Fruit fly (Drosophila melanogaster): ENCODE results near the gene Arts.

Gene Arts

DNA sequence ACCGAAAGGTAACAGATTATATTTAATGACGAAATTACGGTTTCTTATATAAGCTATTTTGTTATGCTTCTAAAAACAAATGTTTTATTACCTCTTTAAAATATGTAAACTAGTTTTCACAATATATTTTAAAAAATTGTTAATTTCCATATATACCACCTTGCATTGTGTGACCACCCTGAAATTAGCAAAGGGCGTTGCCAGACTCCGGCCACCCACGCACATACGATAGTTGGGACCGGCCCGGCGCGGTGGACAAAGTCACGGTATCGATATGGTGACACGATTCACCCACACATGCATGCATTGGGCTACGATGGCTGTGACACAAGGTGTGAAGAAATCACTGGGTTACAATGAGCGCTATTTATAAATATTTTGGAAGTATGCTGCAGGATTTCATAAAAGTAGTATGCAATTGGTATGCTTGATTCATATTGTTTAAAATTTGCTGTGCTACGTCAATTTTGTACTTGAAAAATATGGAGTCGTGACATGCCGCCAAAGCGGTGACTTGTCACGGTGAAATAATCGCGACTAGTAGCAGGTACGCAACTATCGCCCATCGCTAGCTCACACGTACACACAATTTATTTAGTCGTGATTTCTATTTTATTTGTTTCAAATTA lies 14.5 kb upstream of the Arts start (continued):
- TF ChIP-seq CG8944 (GFP tag; optimal IDR thresholded peaks at IDR 0.05) (peak; percentile 24), Lhr (GFP tag; optimal IDR thresholded peaks at IDR 0.05) (peak; percentile 58), CG4617 (GFP tag; optimal IDR thresholded peaks at IDR 0.05; ENCODE audit: borderline replicate concordance) (peak; percentile 88), CG18599 (GFP tag; optimal IDR thresholded peaks at IDR 0.05) (peak; percentile 64), aop (GFP tag; IDR thresholded peaks at IDR 0.05) (no peak), Neu2 (GFP tag; optimal IDR thresholded peaks at IDR 0.05; ENCODE audit: borderline replicate concordance) (peak; percentile 42), ham (GFP tag; IDR thresholded peaks at IDR 0.05) (no peak), CG33213 (GFP tag; optimal IDR thresholded peaks at IDR 0.05) (peak; percentile 60), CG3726 (GFP tag; IDR thresholded peaks at IDR 0.05) (peak; percentile 11; the same call in 1 of the 3 replicates), pan (optimal IDR thresholded peaks at IDR 0.05) (no peak), pan (GFP tag; optimal IDR thresholded peaks at IDR 0.05 in 1 of 2, IDR thresholded peaks at IDR 0.05 in 1 of 2) (peak in 1 of 2 experiments; percentile 76), Stat92E (GFP tag; optimal IDR thresholded peaks at IDR 0.05) (no peak), CG10654 (GFP tag; optimal IDR thresholded peaks at IDR 0.05) (peak; percentile 36), CG1647 (GFP tag; optimal IDR thresholded peaks at IDR 0.05) (peak; percentile 40), CG10462 (GFP tag; optimal IDR thresholded peaks at IDR 0.05) (no peak), pum (GFP tag; optimal IDR thresholded peaks at IDR 0.05) (peak; percentile 57), CG13287 (GFP tag; IDR thresholded peaks at IDR 0.05; ENCODE audit: partially characterized antibody) (peak; percentile 94), grn (GFP tag; optimal IDR thresholded peaks at IDR 0.05) (no peak), CG5953 (GFP tag; IDR thresholded peaks at IDR 0.05) (0 out of 2 replicates have a peak, but pooled peaks have one; percentile 40), sim (GFP tag; IDR thresholded peaks at IDR 0.05) (no peak), dan (GFP tag; IDR thresholded peaks at IDR 0.05) (no peak), vfl (GFP tag; optimal IDR thresholded peaks at IDR 0.05) (peak; percentile 19), CG14667 (GFP tag; IDR thresholded peaks at IDR 0.05) (peak; percentile 36; the same call in 1 of the 2 replicates), unc-4 (GFP tag; IDR thresholded peaks at IDR 0.05; ENCODE audit: partially characterized antibody) (peak; percentile 95), yki (optimal IDR thresholded peaks at IDR 0.05) (peak; percentile 94), odd (GFP tag; optimal IDR thresholded peaks at IDR 0.05) (no peak), inv (GFP tag; IDR thresholded peaks at IDR 0.05; ENCODE audit: partially characterized antibody) (peak; percentile 93), CG17912 (GFP tag; optimal IDR thresholded peaks at IDR 0.05) (peak; percentile 50), z (GFP tag; IDR thresholded peaks at IDR 0.05) (no peak), CG16813 (GFP tag; IDR thresholded peaks at IDR 0.05; ENCODE audit: partially characterized antibody) (peak; percentile 96), CG9876 (GFP tag; optimal IDR thresholded peaks at IDR 0.05) (peak; percentile 32), bab2 (GFP tag; optimal IDR thresholded peaks at IDR 0.05) (peak; percentile 52), p53 (GFP tag; optimal IDR thresholded peaks at IDR 0.05) (peak; percentile 34), Ets97D (GFP tag; optimal IDR thresholded peaks at IDR 0.05) (peak; percentile 76), D19A (tag; optimal IDR thresholded peaks at IDR 0.05) (no peak), Jarid2 (GFP tag; optimal IDR thresholded peaks at IDR 0.05) (no peak), Doc3 (GFP tag; IDR thresholded peaks at IDR 0.05; ENCODE audit: partially characterized antibody) (peak; percentile 96), chinmo (GFP tag; IDR thresholded peaks at IDR 0.05; ENCODE audit: partially characterized antibody) (peak; percentile 82; the same call in 2 of the 4 replicates), CG16863 (GFP tag; optimal IDR thresholded peaks at IDR 0.05) (peak; percentile 60), CG15269 (tag; optimal IDR thresholded peaks at IDR 0.05) (no peak), E2f2 (GFP tag; IDR thresholded peaks at IDR 0.05) (peak; percentile 47), Myb (GFP tag; optimal IDR thresholded peaks at IDR 0.05) (peak; percentile 66), Adf1 (GFP tag; IDR thresholded peaks at IDR 0.05) (no peak), vnd (GFP tag; IDR thresholded peaks at IDR 0.05; ENCODE audit: partially characterized antibody) (peak; percentile 93), jigr1 (GFP tag; IDR thresholded peaks at IDR 0.05) (no peak), CG17802 (tag; optimal IDR thresholded peaks at IDR 0.05) (peak; percentile 64), croc (GFP tag; conservative IDR thresholded peaks at IDR 0.05) (no peak), CG6175 (GFP tag; IDR thresholded peaks at IDR 0.05) (no peak), HLHmδ (GFP tag; optimal IDR thresholded peaks at IDR 0.05) (peak; percentile 37), stwl (tag; optimal IDR thresholded peaks at IDR 0.05) (peak; percentile 34)

Measured in whole organism, embryonic.